Worm (Caenorhabditis elegans) whole organism, L2 larva: ENCODE data around the gene nhr-56.

ENCODE experiments used
- alr-1 ChIP-seq: fragments of 150-350 bp; optimal IDR thresholded peaks from 2 replicates; lab custom pipeline; 2014; ENCODE audit warnings: missing biosample characterization, missing genetic modification characterization
- aly-2 ChIP-seq: fragments of 150-350 bp; optimal IDR thresholded peaks from 2 replicates; lab custom pipeline; 2014; ENCODE audit warnings: missing biosample characterization, missing genetic modification characterization
- ama-1 ChIP-seq: fragments of 150-350 bp; optimal IDR thresholded peaks from 2 replicates; lab custom pipeline; 2018; ENCODE audit warnings: inconsistent platforms
- egl-27 ChIP-seq: sonication (generic microtip); optimal IDR thresholded peaks from 3 replicates; lab custom pipeline; 2017; ENCODE audit warnings: missing biosample characterization, missing genetic modification reagents, missing genetic modification characterization
- fos-1 ChIP-seq: fragments of 150-350 bp; optimal IDR thresholded peaks from 2 replicates; lab custom pipeline; 2014; ENCODE audit warnings: missing biosample characterization, missing genetic modification characterization
- lin-11 ChIP-seq: fragments of 150-350 bp; sonication (generic microtip); optimal IDR thresholded peaks from 2 replicates; lab custom pipeline; 2014; ENCODE audit warnings: missing biosample characterization, missing genetic modification characterization, inconsistent platforms, mixed read lengths
- mbf-1 ChIP-seq: sonication (generic microtip); optimal IDR thresholded peaks from 2 replicates; lab custom pipeline; 2017; ENCODE audit warnings: missing biosample characterization, missing genetic modification characterization
- nhr-10 ChIP-seq: sonication (generic microtip); optimal IDR thresholded peaks from 2 replicates; lab custom pipeline; 2017; ENCODE audit warnings: missing biosample characterization, missing genetic modification characterization
- nhr-11 ChIP-seq: fragments of 150-350 bp; optimal IDR thresholded peaks from 2 replicates; lab custom pipeline; 2014; ENCODE audit warnings: missing biosample characterization, missing genetic modification characterization
- unc-55 ChIP-seq: fragments of 150-350 bp; sonication (generic microtip); optimal IDR thresholded peaks from 3 replicates; lab custom pipeline; 2014; ENCODE audit warnings: missing biosample characterization, missing genetic modification reagents, missing genetic modification characterization
- ztf-11 ChIP-seq: sonication (generic microtip); optimal IDR thresholded peaks from 2 replicates; lab custom pipeline; 2017; ENCODE audit warnings: missing biosample characterization, missing genetic modification characterization
- ztf-4 ChIP-seq: fragments of 150-350 bp; optimal IDR thresholded peaks from 2 replicates; lab custom pipeline; 2014; ENCODE audit warnings: missing biosample characterization, missing genetic modification characterization

- no peak for TF ChIP-seq alr-1 (tag; lab: Kevin White, UChicago)
- no peak for TF ChIP-seq ama-1 (lab: Kevin White, UChicago)
- no peak for TF ChIP-seq nhr-11 (tag; lab: Kevin White, UChicago)
- TF ChIP-seq nhr-10 = no peak
- no peak for TF ChIP-seq lin-11 (tag; lab: Kevin White, UChicago)
- TF ChIP-seq aly-2 (tag; lab: Kevin White, UChicago) = no peak
- no peak for TF ChIP-seq ztf-11 (tag; lab: Kevin White, UChicago)
- TF ChIP-seq unc-55 (GFP tag; lab: Kevin White, UChicago) = no peak
- TF ChIP-seq egl-27 = no peak
- no peak for TF ChIP-seq mbf-1 (tag; lab: Kevin White, UChicago)
- no peak for TF ChIP-seq ztf-4 (tag; lab: Kevin White, UChicago)
- no peak for TF ChIP-seq fos-1
Observed at ce11 chrV:2187864-2188345, 30.9 kb upstream of the nhr-56 start, which contains the start of gene Y5H2B.3.
